Fruit fly (Drosophila melanogaster) whole organism, adult: Measurements from ENCODE around the gene CG6834.
A peak's percentile ranks its signal among the peaks of the same experiment; 100 is the strongest.

ENCODE experiments used
- CG11617 ChIP-seq: fragments of 200-800 bp; sonication (Bioruptor generic); optimal IDR thresholded peaks from 2 replicates; lab custom pipeline; 2017; ENCODE audit warnings: mild to moderate bottlenecking, missing biosample characterization, missing genetic modification reagents, missing genetic modification characterization
- CG12768 ChIP-seq: fragments of 200-800 bp; sonication (Bioruptor generic); optimal IDR thresholded peaks from 2 replicates; lab custom pipeline; 2017; ENCODE audit warnings: missing biosample characterization, missing genetic modification characterization, mild to moderate bottlenecking, moderate library complexity, missing genetic modification reagents
- CG14711 ChIP-seq: fragments of 200-800 bp; sonication (Bioruptor generic); optimal IDR thresholded peaks from 2 replicates; lab custom pipeline; 2018; ENCODE audit warnings: missing biosample characterization, mild to moderate bottlenecking, missing genetic modification characterization, moderate library complexity
- CG1620 ChIP-seq: fragments of 200-800 bp; sonication (Bioruptor generic); optimal IDR thresholded peaks from 2 replicates; lab custom pipeline; 2016; ENCODE audit warnings: missing biosample characterization, missing genetic modification characterization
- CG33017 ChIP-seq: fragments of 200-800 bp; sonication (Bioruptor generic); optimal IDR thresholded peaks from 2 replicates; lab custom pipeline; 2018; ENCODE audit warnings: missing biosample characterization, mild to moderate bottlenecking, missing genetic modification characterization, moderate library complexity
- CG5204 ChIP-seq: fragments of 200-800 bp; sonication (Bioruptor generic); optimal IDR thresholded peaks from 2 replicates; lab custom pipeline; 2016; ENCODE audit warnings: missing biosample characterization, missing genetic modification characterization
- CG7045 ChIP-seq: fragments of 200-800 bp; sonication (Bioruptor generic); optimal IDR thresholded peaks from 2 replicates; lab custom pipeline; 2017; ENCODE audit warnings: missing biosample characterization, mild to moderate bottlenecking, missing genetic modification characterization
- CG7101 ChIP-seq: fragments of 200-800 bp; sonication (Bioruptor generic); optimal IDR thresholded peaks from 2 replicates; lab custom pipeline; 2018; ENCODE audit warnings: missing biosample characterization, mild to moderate bottlenecking, missing genetic modification characterization, moderate library complexity
- Clk ChIP-seq: fragments of 200-800 bp; sonication (Bioruptor generic); optimal IDR thresholded peaks from 2 replicates; lab custom pipeline; 2017; ENCODE audit warnings: missing biosample characterization, missing genetic modification characterization
- Crg-1 ChIP-seq: fragments of 200-800 bp; sonication (Bioruptor generic); optimal IDR thresholded peaks from 2 replicates; lab custom pipeline; 2016; ENCODE audit warnings: missing biosample characterization, missing genetic modification characterization
- Hr96 ChIP-seq: fragments of 200-800 bp; sonication (Bioruptor generic); optimal IDR thresholded peaks from 2 replicates; lab custom pipeline; 2016; ENCODE audit warnings: missing biosample characterization, missing genetic modification characterization
- Mnt ChIP-seq: fragments of 200-800 bp; sonication (Bioruptor generic); optimal IDR thresholded peaks from 2 replicates; lab custom pipeline; 2016; ENCODE audit warnings: missing biosample characterization, mild to moderate bottlenecking, missing genetic modification characterization
- bab1 ChIP-seq: fragments of 200-800 bp; sonication (Bioruptor generic); optimal IDR thresholded peaks from 3 replicates; lab custom pipeline; 2019; ENCODE audit warnings: missing biosample characterization, mild to moderate bottlenecking, missing genetic modification characterization, moderate library complexity
- cic ChIP-seq: fragments of 200-800 bp; sonication (Bioruptor generic); optimal IDR thresholded peaks from 2 replicates; lab custom pipeline; 2017; ENCODE audit warnings: missing biosample characterization, mild to moderate bottlenecking, missing genetic modification characterization, moderate library complexity
- cnc ChIP-seq, 2 experiments: fragments of >200 bp; optimal IDR thresholded peaks; 2 replicates each; lab custom pipeline; 2017
- kay ChIP-seq: fragments of 200-800 bp; sonication (Bioruptor generic); peaks from one replicate; lab custom pipeline; 2016; ENCODE audit warnings: missing biosample characterization, missing genetic modification characterization, borderline replicate concordance
- ovo ChIP-seq: fragments of 200-800 bp; sonication (Bioruptor generic); optimal IDR thresholded peaks from 2 replicates; lab custom pipeline; 2016; ENCODE audit warnings: missing biosample characterization, missing genetic modification characterization
- pad ChIP-seq: fragments of 200-800 bp; sonication (Bioruptor generic); optimal IDR thresholded peaks from 3 replicates; lab custom pipeline; 2017; ENCODE audit warnings: missing biosample characterization, missing genetic modification characterization, mild to moderate bottlenecking, moderate library complexity, missing genetic modification reagents
- tj ChIP-seq: fragments of 200-800 bp; sonication (Bioruptor generic); optimal IDR thresholded peaks from 3 replicates; lab custom pipeline; 2017; ENCODE audit warnings: missing biosample characterization, mild to moderate bottlenecking, missing genetic modification characterization, moderate library complexity
- toe ChIP-seq: fragments of 200-800 bp; sonication (Bioruptor generic); optimal IDR thresholded peaks from 2 replicates; lab custom pipeline; 2016; ENCODE audit warnings: missing biosample characterization, missing genetic modification characterization

Gene CG6834

dm6 chr3R:11688055-11688454, at the start of gene CG6834:
TSS of gene CG6834 (minus strand) at chr3R:11688133.
- TF ChIP-seq Mnt (GFP tag; lab: Kevin White, UChicago) = no peak
- no peak for TF ChIP-seq Hr96 (GFP tag; lab: Kevin White, UChicago)
- TF ChIP-seq cnc (optimal IDR thresholded peaks at IDR 0.05; lab: Kevin White, UChicago) = no peak
- TF ChIP-seq CG7101 (tag; lab: Kevin White, UChicago) = peak; percentile 20
- no peak for TF ChIP-seq bab1
- TF ChIP-seq toe = no peak
- no peak for TF ChIP-seq CG11617 (GFP tag; lab: Kevin White, UChicago)
- TF ChIP-seq CG12768 = no peak
- no peak for TF ChIP-seq CG5204 (GFP tag; lab: Kevin White, UChicago)
- peak; percentile 24 for TF ChIP-seq CG33017 (tag; lab: Kevin White, UChicago)
- TF ChIP-seq CG14711 = no peak
- TF ChIP-seq tj (GFP tag; lab: Kevin White, UChicago) = no peak
- TF ChIP-seq kay (GFP tag; lab: Kevin White, UChicago) = peak; percentile 64
- no peak for TF ChIP-seq Crg-1 (GFP tag; lab: Kevin White, UChicago)
- no peak for TF ChIP-seq CG1620 (GFP tag; lab: Kevin White, UChicago)
- TF ChIP-seq ovo (GFP tag; lab: Kevin White, UChicago) = no peak
- TF ChIP-seq Clk (GFP tag; lab: Kevin White, UChicago) = no peak
- TF ChIP-seq pad (GFP tag; lab: Kevin White, UChicago) = no peak
- no peak for TF ChIP-seq CG7045 (GFP tag; lab: Kevin White, UChicago)
- TF ChIP-seq cic (GFP tag; lab: Kevin White, UChicago) = peak; percentile 1

DNA sequence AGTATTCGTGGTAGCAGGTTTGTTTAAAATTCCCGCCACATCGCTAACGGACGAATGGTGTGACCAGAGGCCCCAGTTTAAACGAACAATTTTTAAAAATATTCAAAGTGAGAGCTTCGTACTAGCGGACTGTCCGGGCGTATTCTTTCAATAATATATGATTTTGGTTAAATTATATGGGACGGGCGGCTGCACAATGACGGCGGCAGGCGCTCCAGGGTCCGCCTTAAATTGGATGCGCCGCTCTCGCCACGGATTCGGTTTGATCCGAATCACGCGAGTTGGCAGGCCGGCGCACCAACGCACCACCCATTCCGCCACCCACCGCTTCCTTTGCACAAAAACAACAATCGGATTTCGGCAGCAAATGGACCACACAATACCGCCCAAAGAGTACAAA, 47.4 kb upstream of the CG6834 start, which contains the start of gene CG14721:
Gene CG14721 (plus strand): TSS at position 111 of the 400 bp plus-strand sequence.
- TF ChIP-seq Mnt (GFP tag; lab: Kevin White, UChicago) = peak; percentile 50
- TF ChIP-seq bab1 = peak; percentile 61
- no peak for TF ChIP-seq cic (GFP tag; lab: Kevin White, UChicago)
- peak; percentile 4 for TF ChIP-seq CG7045 (GFP tag; lab: Kevin White, UChicago)
- peak; percentile 5 for TF ChIP-seq CG1620 (GFP tag; lab: Kevin White, UChicago)
- TF ChIP-seq CG11617 (GFP tag; lab: Kevin White, UChicago) = peak; percentile 14
- TF ChIP-seq tj (GFP tag; lab: Kevin White, UChicago) = no peak
- TF ChIP-seq CG14711 = peak; percentile 7

DNA sequence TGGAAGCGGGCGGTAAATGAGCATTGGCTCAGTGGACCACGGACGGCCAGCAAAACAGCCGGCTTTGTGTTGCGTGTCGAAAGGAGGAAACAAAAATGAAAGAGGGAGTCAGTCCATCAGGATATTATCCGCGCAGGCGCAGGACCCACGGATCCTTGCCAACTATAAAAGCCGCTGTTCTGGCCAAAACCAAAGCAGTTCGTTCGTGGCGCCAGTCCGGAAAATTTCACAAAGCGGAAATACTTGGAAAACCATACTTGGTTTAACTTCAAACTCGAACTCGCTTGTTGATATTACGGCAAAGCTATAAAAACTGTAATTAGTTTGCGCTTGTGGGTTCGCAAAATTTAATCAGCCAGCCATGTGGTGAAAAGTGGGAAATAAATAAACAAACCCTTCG, 33.7 kb upstream of the CG6834 start, which contains the start of gene CG12594:
Gene CG12594 (plus strand): TSS at position 142 of the 400 bp plus-strand sequence.
- TF ChIP-seq CG7101 (tag; lab: Kevin White, UChicago) = no peak
- TF ChIP-seq ovo (GFP tag; lab: Kevin White, UChicago) = no peak

- TF ChIP-seq CG1620 (GFP tag; lab: Kevin White, UChicago) (no peak), toe (no peak), ovo (GFP tag; lab: Kevin White, UChicago) (no peak), CG11617 (GFP tag; lab: Kevin White, UChicago) (no peak), Hr96 (GFP tag; lab: Kevin White, UChicago) (no peak), bab1 (no peak), pad (GFP tag; lab: Kevin White, UChicago) (no peak), Clk (GFP tag; lab: Kevin White, UChicago) (no peak), CG33017 (tag; lab: Kevin White, UChicago) (no peak), Crg-1 (GFP tag; lab: Kevin White, UChicago) (no peak)
These were observed 23.4 kb upstream of the CG6834 start, which contains the start of gene CG14720 for dm6 chr3R:11711376-11711775. TSS of gene CG14720 (plus strand) at chr3R:11711676.

dm6 chr3R:11703730-11704129, 15.8 kb upstream of the CG6834 start, which contains the start of gene I-t:
TSS of gene I-t (plus strand) at chr3R:11704030.
- TF ChIP-seq bab1 = no peak
- no peak for TF ChIP-seq cnc (optimal IDR thresholded peaks at IDR 0.05; lab: Kevin White, UChicago)
- no peak for TF ChIP-seq CG1620 (GFP tag; lab: Kevin White, UChicago)
- no peak for TF ChIP-seq CG12768
- no peak for TF ChIP-seq CG7101 (tag; lab: Kevin White, UChicago)
- TF ChIP-seq Crg-1 (GFP tag; lab: Kevin White, UChicago) = no peak
- no peak for TF ChIP-seq CG5204 (GFP tag; lab: Kevin White, UChicago)
- no peak for TF ChIP-seq toe
- no peak for TF ChIP-seq Hr96 (GFP tag; lab: Kevin White, UChicago)
- no peak for TF ChIP-seq CG14711
- TF ChIP-seq cic (GFP tag; lab: Kevin White, UChicago) = no peak
- TF ChIP-seq CG11617 (GFP tag; lab: Kevin White, UChicago) = no peak
- TF ChIP-seq pad (GFP tag; lab: Kevin White, UChicago) = no peak

- TF ChIP-seq tj (GFP tag; lab: Kevin White, UChicago) = no peak
- no peak for TF ChIP-seq CG7045 (GFP tag; lab: Kevin White, UChicago)
- TF ChIP-seq CG5204 (GFP tag; lab: Kevin White, UChicago) = no peak
- no peak for TF ChIP-seq Clk (GFP tag; lab: Kevin White, UChicago)
- no peak for TF ChIP-seq toe
- no peak for TF ChIP-seq CG11617 (GFP tag; lab: Kevin White, UChicago)
- TF ChIP-seq CG33017 (tag; lab: Kevin White, UChicago) = no peak
- TF ChIP-seq CG7101 (tag; lab: Kevin White, UChicago) = no peak
- no peak for TF ChIP-seq bab1
- no peak for TF ChIP-seq ovo (GFP tag; lab: Kevin White, UChicago)
- TF ChIP-seq cnc (optimal IDR thresholded peaks at IDR 0.05; lab: Kevin White, UChicago) = no peak
- TF ChIP-seq CG12768 = no peak
- TF ChIP-seq Mnt (GFP tag; lab: Kevin White, UChicago) = no peak
- TF ChIP-seq CG1620 (GFP tag; lab: Kevin White, UChicago) = no peak
- TF ChIP-seq pad (GFP tag; lab: Kevin White, UChicago) = no peak
- no peak for TF ChIP-seq cic (GFP tag; lab: Kevin White, UChicago)
- no peak for TF ChIP-seq Crg-1 (GFP tag; lab: Kevin White, UChicago)
- no peak for TF ChIP-seq kay (GFP tag; lab: Kevin White, UChicago)
- TF ChIP-seq Hr96 (GFP tag; lab: Kevin White, UChicago) = no peak
- no peak for TF ChIP-seq CG14711
These were observed 12.4 kb upstream of the CG6834 start, which contains the start of gene CG14718 for dm6 chr3R:11700314-11700713. TSS of gene CG14718 (plus strand) at chr3R:11700614.
